Fruit fly (Drosophila melanogaster) whole organism, prepupa: ENCODE results near the gene CG8117.

Source experiments
- CG10669 ChIP-seq: fragments of 200-800 bp; sonication (Bioruptor generic); optimal IDR thresholded peaks from 3 replicates; lab custom pipeline; 2018; ENCODE audit warnings: missing biosample characterization, mild to moderate bottlenecking, missing genetic modification characterization, moderate library complexity
- CG34406 ChIP-seq: fragments of 200-800 bp; sonication (Bioruptor generic); optimal IDR thresholded peaks from 3 replicates; lab custom pipeline; 2016; ENCODE audit warnings: missing biosample characterization, missing genetic modification characterization
- CG8119 ChIP-seq: fragments of 200-800 bp; sonication (Bioruptor generic); IDR thresholded peaks from 3 replicates; pipeline ENCODE4 v1.3.6; 2022; ENCODE audit warnings: missing biosample characterization, missing genetic modification characterization
- CG9139 ChIP-seq: fragments of 200-800 bp; sonication (Bioruptor generic); optimal IDR thresholded peaks from 3 replicates; lab custom pipeline; 2017; ENCODE audit warnings: missing biosample characterization, mild to moderate bottlenecking, missing genetic modification characterization
- Eip75B ChIP-seq: fragments of 200-800 bp; sonication (Bioruptor generic); optimal IDR thresholded peaks from 3 replicates; lab custom pipeline; 2016; ENCODE audit warnings: missing biosample characterization, missing genetic modification characterization
- Gug ChIP-seq: fragments of 200-800 bp; sonication (Bioruptor generic); IDR thresholded peaks from 2 replicates; pipeline ENCODE4 v1.3.6; 2022; ENCODE audit warnings: missing biosample characterization, missing genetic modification characterization
- Smox ChIP-seq: fragments of 200-800 bp; sonication (Bioruptor generic); optimal IDR thresholded peaks from 3 replicates; lab custom pipeline; 2016; ENCODE audit warnings: missing biosample characterization, missing genetic modification characterization
- Sox15 ChIP-seq: fragments of 200-800 bp; sonication (Bioruptor generic); optimal IDR thresholded peaks from 3 replicates; lab custom pipeline; 2016; ENCODE audit warnings: missing biosample characterization, missing genetic modification characterization
- spab ChIP-seq: fragments of 200-800 bp; sonication (Bioruptor generic); optimal IDR thresholded peaks from 2 replicates; lab custom pipeline; 2017; ENCODE audit warnings: missing biosample characterization, mild to moderate bottlenecking, missing genetic modification characterization, missing genetic modification reagents

- TF ChIP-seq CG34406 (GFP tag; lab: Kevin White, UChicago) (no peak), Sox15 (GFP tag; lab: Kevin White, UChicago) (no peak), CG10669 (GFP tag; lab: Kevin White, UChicago) (no peak), Gug (no peak), CG8119 (GFP tag; lab: Robert Waterston, UW) (0 out of 3 replicates have a peak, but pooled peaks have one; percentile 25), Eip75B (GFP tag; lab: Kevin White, UChicago) (no peak), spab (GFP tag; lab: Kevin White, UChicago) (no peak), Smox (GFP tag; lab: Kevin White, UChicago) (no peak), CG9139 (no peak)
These were observed 10.7 kb upstream of the CG8117 start, which contains the start of gene sog for dm6 chrX:15633313-15633727.
